Worm (Caenorhabditis elegans): ENCODE results near the gene cyp-13A3.

cyp-13A3 gene

DNA sequence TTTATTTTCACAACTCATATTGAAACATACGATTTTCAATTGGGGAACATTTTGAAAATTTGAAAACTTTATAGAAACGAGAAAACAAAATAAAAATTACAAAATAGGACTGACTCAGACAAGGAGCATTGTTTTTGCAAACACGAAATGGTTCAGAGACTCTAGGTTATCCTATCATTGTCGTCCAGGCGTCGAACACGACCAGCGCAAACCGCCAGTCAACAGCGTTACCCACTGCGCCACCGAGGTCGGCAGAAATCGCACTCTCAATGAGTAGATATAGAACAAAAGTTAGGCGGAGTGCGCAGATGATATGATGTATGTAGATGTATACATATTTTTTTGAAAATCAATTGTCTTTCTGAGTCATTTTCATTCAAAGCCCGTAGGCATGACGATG is 18.4 kb downstream of the cyp-13A3 start (continued):
- TF ChIP-seq ceh-48 (tag; optimal IDR thresholded peaks at IDR 0.05) (peak; percentile 66), unc-55 (GFP tag; optimal IDR thresholded peaks at IDR 0.05) (no peak), fkh-10 (GFP tag; optimal IDR thresholded peaks at IDR 0.05) (no peak), elt-2 (tag; optimal IDR thresholded peaks at IDR 0.05) (peak; percentile 90), mec-3 (tag; optimal IDR thresholded peaks at IDR 0.05; ENCODE audit: borderline replicate concordance) (no peak), T23F11.4 (GFP tag; optimal IDR thresholded peaks at IDR 0.05) (peak; percentile 76), pat-9 (tag; optimal IDR thresholded peaks at IDR 0.05) (peak; percentile 70), nfya-1 (tag; optimal IDR thresholded peaks at IDR 0.05) (peak; percentile 46), hlh-13 (GFP tag; optimal IDR thresholded peaks at IDR 0.05) (peak; percentile 81), dve-1 (tag; optimal IDR thresholded peaks at IDR 0.05) (peak; percentile 83), hlh-15 (tag; optimal IDR thresholded peaks at IDR 0.05) (no peak), C08G9.2 (tag; optimal IDR thresholded peaks at IDR 0.05) (peak; percentile 70), ceh-30 (tag; optimal IDR thresholded peaks at IDR 0.05) (no peak), tbx-7 (tag; optimal IDR thresholded peaks at IDR 0.05) (peak; percentile 26), eyg-1 (tag; optimal IDR thresholded peaks at IDR 0.05) (peak; percentile 64), ceh-19 (GFP tag; optimal IDR thresholded peaks at IDR 0.05) (peak; percentile 82), ceh-45 (GFP tag; IDR thresholded peaks at IDR 0.05) (0 out of 2 replicates have a peak, but pooled peaks have one; percentile 61), ceh-9 (tag; optimal IDR thresholded peaks at IDR 0.05) (peak; percentile 62), ref-2 (tag; optimal IDR thresholded peaks at IDR 0.05) (peak; percentile 73), F13H6.1 (tag; optimal IDR thresholded peaks at IDR 0.05) (peak; percentile 41), npax-4 (tag; optimal IDR thresholded peaks at IDR 0.05) (peak; percentile 50), ttx-3 (tag; optimal IDR thresholded peaks at IDR 0.05) (peak; percentile 90), ceh-6 (GFP tag; optimal IDR thresholded peaks at IDR 0.05) (peak; percentile 84), pag-3 (tag; optimal IDR thresholded peaks at IDR 0.05; ENCODE audit: borderline replicate concordance) (no peak), K09A11.1 (tag; optimal IDR thresholded peaks at IDR 0.05; ENCODE audit: insufficient read depth) (peak; percentile 61), ceh-2 (tag; optimal IDR thresholded peaks at IDR 0.05) (peak; percentile 76), sox-2 (GFP tag; IDR thresholded peaks at IDR 0.05) (peak; percentile 83), ceh-34 (tag; optimal IDR thresholded peaks at IDR 0.05) (peak; percentile 81), fkh-6 (tag; optimal IDR thresholded peaks at IDR 0.05) (peak; percentile 86), pqm-1 (tag; optimal IDR thresholded peaks at IDR 0.05) (peak; percentile 39), ceh-18 (tag; optimal IDR thresholded peaks at IDR 0.05) (peak; percentile 10), sdc-2 (tag; optimal IDR thresholded peaks at IDR 0.05) (peak; percentile 79), madf-2 (tag; optimal IDR thresholded peaks at IDR 0.05) (peak; percentile 58), gmeb-2 (tag; optimal IDR thresholded peaks at IDR 0.05) (peak; percentile 84), ets-4 (tag; optimal IDR thresholded peaks at IDR 0.05) (peak; percentile 45), che-1 (tag; optimal IDR thresholded peaks at IDR 0.05) (peak; percentile 80), odd-2 (tag; optimal IDR thresholded peaks at IDR 0.05) (no peak)

DNA sequence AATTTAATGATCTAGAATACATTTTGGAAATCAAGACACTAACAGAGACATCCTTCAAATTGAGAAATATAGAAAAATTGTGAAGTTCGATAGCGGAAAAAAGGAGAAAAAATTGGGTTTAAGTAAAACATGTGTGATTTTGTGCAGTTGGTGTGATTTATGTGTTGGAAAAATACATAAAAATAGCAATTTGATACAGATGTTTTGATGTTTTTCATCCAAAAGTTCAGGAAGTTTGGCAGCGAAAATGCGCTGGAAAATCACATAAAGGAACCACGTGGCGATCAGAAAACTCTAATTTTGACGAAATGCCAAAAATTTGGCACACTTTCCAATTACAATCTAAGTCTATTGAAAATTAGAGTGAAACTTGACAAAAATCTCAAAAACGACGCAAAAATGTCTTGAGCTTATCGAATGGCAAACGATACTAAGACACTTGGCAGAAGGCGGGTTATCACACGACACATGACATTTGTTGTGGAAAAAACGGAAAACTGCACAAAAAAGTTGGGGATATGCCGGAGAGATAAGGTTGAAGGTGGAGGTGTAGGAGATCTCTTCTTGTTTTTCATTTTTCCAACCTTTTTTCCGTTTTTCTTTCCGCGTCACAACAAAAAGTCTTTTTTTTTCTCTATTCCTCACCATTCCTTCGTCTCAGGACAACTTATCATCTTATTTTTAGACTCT is 19.1 kb downstream of the cyp-13A3 start, which contains the start of gene ZK1321.4:
TSS of gene ZK1321.4 (minus strand) at position 51 of the 690 bp plus-strand sequence.
- no peak for TF ChIP-seq ceh-2 (tag; optimal IDR thresholded peaks at IDR 0.05)
- TF ChIP-seq C38D4.7 (GFP tag; optimal IDR thresholded peaks at IDR 0.05), result no peak
- TF ChIP-seq mec-3 (tag; optimal IDR thresholded peaks at IDR 0.05; ENCODE audit: borderline replicate concordance), result no peak
- TF ChIP-seq lim-6 (tag; optimal IDR thresholded peaks at IDR 0.05), result no peak
- TF ChIP-seq ttx-3 (tag; optimal IDR thresholded peaks at IDR 0.05), result no peak
- no peak for TF ChIP-seq F13H6.1 (tag; optimal IDR thresholded peaks at IDR 0.05)
- no peak for TF ChIP-seq odd-2 (tag; optimal IDR thresholded peaks at IDR 0.05)
- TF ChIP-seq hlh-8 (tag; optimal IDR thresholded peaks at IDR 0.05), result no peak
- no peak for TF ChIP-seq unc-42 (tag; optimal IDR thresholded peaks at IDR 0.05)
- no peak for TF ChIP-seq C08G9.2 (tag; optimal IDR thresholded peaks at IDR 0.05)
- no peak for TF ChIP-seq zip-5 (tag; optimal IDR thresholded peaks at IDR 0.05)
- TF ChIP-seq ceh-34 (tag; optimal IDR thresholded peaks at IDR 0.05), result no peak
- TF ChIP-seq gmeb-2 (tag; optimal IDR thresholded peaks at IDR 0.05), result no peak
- no peak for TF ChIP-seq unc-3 (GFP tag; conservative IDR thresholded peaks at IDR 0.05)
- no peak for TF ChIP-seq unc-3 (tag; optimal IDR thresholded peaks at IDR 0.05)
- no peak for TF ChIP-seq lin-11 (tag; optimal IDR thresholded peaks at IDR 0.05)
- TF ChIP-seq ceh-45 (GFP tag; IDR thresholded peaks at IDR 0.05), result no peak
- no peak for TF ChIP-seq ceh-48 (tag; optimal IDR thresholded peaks at IDR 0.05)
